Worm (Caenorhabditis elegans) whole organism, late embryonic: ENCODE results near the gene Y48G9A.11.
"Not testable (repeated sequence)": the region's sequence is repeated elsewhere in the genome, so short reads cannot be mapped to it uniquely, and the experiment has no call there.

Experiments used
- F13H6.1 ChIP-seq: sonication (generic microtip); optimal IDR thresholded peaks from 2 replicates; lab custom pipeline; 2016; ENCODE audit warnings: missing genetic modification characterization, missing compliant biosample characterization
- K02D7.2 ChIP-seq: sonication (generic microtip); optimal IDR thresholded peaks from 2 replicates; lab custom pipeline; 2017; ENCODE audit warnings: mild to moderate bottlenecking, missing genetic modification characterization, missing compliant biosample characterization
- T23F11.4 ChIP-seq: fragments of 200-800 bp; sonication (Bioruptor generic); optimal IDR thresholded peaks from 2 replicates; lab custom pipeline; 2018; ENCODE audit warnings: mild to moderate bottlenecking, missing genetic modification characterization, missing compliant biosample characterization
- Y22D7AL.16 ChIP-seq: sonication (generic microtip); optimal IDR thresholded peaks from 2 replicates; lab custom pipeline; 2016; ENCODE audit warnings: missing genetic modification characterization, missing compliant biosample characterization
- ama-1 ChIP-seq: fragments of 150-350 bp; optimal IDR thresholded peaks from 2 replicates; lab custom pipeline; 2014
- ceh-14 ChIP-seq: sonication (generic microtip); optimal IDR thresholded peaks from 2 replicates; lab custom pipeline; 2016; ENCODE audit warnings: missing genotype, missing genetic modification characterization, missing compliant biosample characterization
- ceh-19 ChIP-seq: fragments of 200-800 bp; sonication (Bioruptor generic); optimal IDR thresholded peaks from 2 replicates; lab custom pipeline; 2018; ENCODE audit warnings: mild to moderate bottlenecking, missing genetic modification characterization, missing compliant biosample characterization
- ceh-2 ChIP-seq: sonication (generic microtip); optimal IDR thresholded peaks from 2 replicates; lab custom pipeline; 2016; ENCODE audit warnings: missing genotype, missing genetic modification characterization, missing compliant biosample characterization
- ceh-22 ChIP-seq: sonication (generic microtip); optimal IDR thresholded peaks from 2 replicates; lab custom pipeline; 2017; ENCODE audit warnings: missing biosample characterization, missing genetic modification characterization
- ceh-24 ChIP-seq: sonication (generic microtip); optimal IDR thresholded peaks from 2 replicates; lab custom pipeline; 2016; ENCODE audit warnings: mild to moderate bottlenecking, missing genetic modification characterization, missing compliant biosample characterization
- ceh-34 ChIP-seq: sonication (generic microtip); optimal IDR thresholded peaks from 2 replicates; lab custom pipeline; 2016; ENCODE audit warnings: mild to moderate bottlenecking, missing genetic modification characterization, missing compliant biosample characterization
- ceh-45 ChIP-seq: fragments of 200-800 bp; sonication (Bioruptor generic); IDR thresholded peaks from 2 replicates; pipeline ENCODE4 v1.3.6; 2022; ENCODE audit warnings: missing genetic modification reagents, missing genetic modification characterization, missing compliant biosample characterization
- ceh-9 ChIP-seq: sonication (generic microtip); optimal IDR thresholded peaks from 2 replicates; lab custom pipeline; 2016; ENCODE audit warnings: mild to moderate bottlenecking, missing genetic modification characterization, inconsistent platforms, missing compliant biosample characterization
- che-1 ChIP-seq: sonication (generic microtip); optimal IDR thresholded peaks from 2 replicates; lab custom pipeline; 2016; ENCODE audit warnings: mild to moderate bottlenecking, missing genetic modification characterization, missing compliant biosample characterization
- dve-1 ChIP-seq: sonication (generic microtip); optimal IDR thresholded peaks from 2 replicates; lab custom pipeline; 2017; ENCODE audit warnings: antibody characterized with exemption, mild to moderate bottlenecking, missing genetic modification characterization, missing compliant biosample characterization
- elt-2 ChIP-seq: sonication (generic microtip); optimal IDR thresholded peaks from 2 replicates; lab custom pipeline; 2016; ENCODE audit warnings: missing genetic modification reagents, missing genetic modification characterization, missing compliant biosample characterization
- elt-4 ChIP-seq: sonication (generic microtip); optimal IDR thresholded peaks from 2 replicates; lab custom pipeline; 2016; ENCODE audit warnings: missing genetic modification characterization, missing compliant biosample characterization
- ets-4 ChIP-seq: sonication (generic microtip); optimal IDR thresholded peaks from 2 replicates; lab custom pipeline; 2016; ENCODE audit warnings: missing genetic modification characterization, missing compliant biosample characterization
- gmeb-2 ChIP-seq: sonication (generic microtip); optimal IDR thresholded peaks from 2 replicates; lab custom pipeline; 2016; ENCODE audit warnings: missing genetic modification characterization, inconsistent platforms, missing compliant biosample characterization
- hlh-15 ChIP-seq: sonication (generic microtip); optimal IDR thresholded peaks from 2 replicates; lab custom pipeline; 2016; ENCODE audit warnings: missing genetic modification characterization, missing compliant biosample characterization
- lim-6 ChIP-seq: sonication (generic microtip); optimal IDR thresholded peaks from 2 replicates; lab custom pipeline; 2016; ENCODE audit warnings: missing genetic modification characterization, missing compliant biosample characterization
- madf-2 ChIP-seq: sonication (generic microtip); optimal IDR thresholded peaks from 2 replicates; lab custom pipeline; 2017; ENCODE audit warnings: missing genetic modification characterization, missing compliant biosample characterization
- nhr-232 ChIP-seq: sonication (generic microtip); optimal IDR thresholded peaks from 2 replicates; lab custom pipeline; 2016; ENCODE audit warnings: missing genetic modification characterization, missing compliant biosample characterization
- npax-4 ChIP-seq: sonication (generic microtip); optimal IDR thresholded peaks from 2 replicates; lab custom pipeline; 2016; ENCODE audit warnings: missing genetic modification characterization, missing compliant biosample characterization
- pag-3 ChIP-seq: sonication (generic microtip); optimal IDR thresholded peaks from 2 replicates; lab custom pipeline; 2016; ENCODE audit warnings: missing compliant biosample characterization, missing genetic modification characterization, borderline replicate concordance
- pax-1 ChIP-seq: fragments of 150-350 bp; optimal IDR thresholded peaks from 2 replicates; lab custom pipeline; 2014; ENCODE audit warnings: missing biosample characterization, missing genetic modification characterization
- pha-4 ChIP-seq: fragments of 150-350 bp; optimal IDR thresholded peaks from 2 replicates; lab custom pipeline; 2018; ENCODE audit warnings: missing biosample characterization, missing genetic modification reagents, missing genetic modification characterization
- ref-2 ChIP-seq: sonication (generic microtip); optimal IDR thresholded peaks from 2 replicates; lab custom pipeline; 2016; ENCODE audit warnings: missing genetic modification characterization, missing compliant biosample characterization
- rnt-1 ChIP-seq: sonication (generic microtip); optimal IDR thresholded peaks from 2 replicates; lab custom pipeline; 2016; ENCODE audit warnings: missing genetic modification characterization, missing compliant biosample characterization
- sdc-2 ChIP-seq: sonication (generic microtip); optimal IDR thresholded peaks from 2 replicates; lab custom pipeline; 2016; ENCODE audit warnings: missing genotype, missing genetic modification characterization, missing compliant biosample characterization
- syd-9 ChIP-seq: sonication (generic microtip); optimal IDR thresholded peaks from 2 replicates; lab custom pipeline; 2016; ENCODE audit warnings: mild to moderate bottlenecking, missing genetic modification characterization, moderate library complexity, missing compliant biosample characterization
- tbx-7 ChIP-seq: sonication (generic microtip); optimal IDR thresholded peaks from 2 replicates; lab custom pipeline; 2016; ENCODE audit warnings: missing genotype, missing genetic modification characterization, missing compliant biosample characterization
- ttx-3 ChIP-seq: sonication (generic microtip); optimal IDR thresholded peaks from 2 replicates; lab custom pipeline; 2016; ENCODE audit warnings: missing genetic modification reagents, missing genetic modification characterization, missing compliant biosample characterization
- unc-3 ChIP-seq, 2 experiments: fragments of 200-800 bp in 1 of 2; sonication (Bioruptor generic) in 1 of 2; sonication (generic microtip) in 1 of 2; conservative IDR thresholded peaks in 1 of 2; optimal IDR thresholded peaks in 1 of 2; 2 replicates each; pipeline versions ENCODE4 v1.3.6 to Lab custom; 2016 to 2022; ENCODE audit warnings: missing compliant biosample characterization in 2 of 2, missing genetic modification characterization in 2 of 2, missing genetic modification reagents in 1 of 2
- unc-42 ChIP-seq: sonication (generic microtip); optimal IDR thresholded peaks from 2 replicates; lab custom pipeline; 2016; ENCODE audit warnings: missing genotype, missing genetic modification characterization, missing compliant biosample characterization
- unc-55 ChIP-seq: sonication (generic microtip); optimal IDR thresholded peaks from 2 replicates; lab custom pipeline; 2017; ENCODE audit warnings: missing biosample characterization, missing genetic modification reagents, missing genetic modification characterization
- unc-86 ChIP-seq: sonication (generic microtip); optimal IDR thresholded peaks from 2 replicates; lab custom pipeline; 2016; ENCODE audit warnings: missing genetic modification characterization, missing compliant biosample characterization

Y48G9A.11 gene

ce11 chrIII:2084829-2085228 is 31.9 kb downstream of the Y48G9A.11 start:
- TF ChIP-seq pag-3 (no peak), ceh-19 (GFP tag; lab: Kevin White, UChicago) (no peak), syd-9 (tag; lab: Kevin White, UChicago) (no peak), nhr-232 (tag; lab: Kevin White, UChicago) (no peak), pha-4 (no peak), ama-1 (lab: Kevin White, UChicago) (no peak), unc-55 (GFP tag; lab: Kevin White, UChicago) (no peak), ceh-22 (tag; lab: Kevin White, UChicago) (no peak), ceh-14 (tag; lab: Kevin White, UChicago) (no peak), elt-4 (tag; lab: Kevin White, UChicago) (no peak), rnt-1 (tag; lab: Kevin White, UChicago) (no peak), ceh-34 (tag; lab: Kevin White, UChicago) (no peak), lim-6 (tag; lab: Kevin White, UChicago) (no peak), pax-1 (tag; lab: Kevin White, UChicago) (no peak), unc-86 (tag; lab: Kevin White, UChicago) (no peak), K02D7.2 (tag; lab: Kevin White, UChicago) (no peak)

- not testable (repeated sequence) for TF ChIP-seq ref-2, syd-9, hlh-15 (tag; lab: Kevin White, UChicago)
Measured at ce11 chrIII:2082519-2082918, 34.2 kb downstream of the Y48G9A.11 start, which contains the start of gene cpt-3. cpt-3 (plus strand) TSS chrIII:2082819.

DNA sequence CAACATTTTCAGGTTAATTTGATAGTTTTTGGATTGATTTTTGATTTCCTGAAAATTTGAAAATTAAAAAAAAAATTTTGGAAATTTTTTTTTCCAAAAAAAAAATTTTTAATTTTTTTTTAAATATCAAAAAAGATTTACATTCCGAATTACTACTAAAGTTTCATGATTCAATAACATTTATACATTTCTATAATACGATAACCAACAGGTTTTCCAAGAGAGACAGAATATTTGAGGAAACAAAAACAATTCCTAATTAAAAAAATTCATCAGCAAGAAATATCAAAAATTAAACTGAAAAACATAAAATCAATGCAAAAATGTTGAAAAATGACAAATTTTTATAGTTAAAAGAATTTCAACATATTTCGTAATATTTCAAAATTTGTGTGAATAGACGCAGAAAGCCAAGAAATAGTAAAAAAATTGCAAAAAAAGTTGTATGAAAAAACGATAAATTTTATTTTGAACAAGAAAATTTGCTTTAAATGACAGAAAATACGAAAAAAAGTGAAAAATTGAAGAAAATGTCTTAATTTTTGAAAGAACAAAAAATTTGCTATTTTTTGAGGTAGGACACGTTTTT is 40.1 kb downstream of the Y48G9A.11 start, which contains the start of gene Y39A3A.4:
Y39A3A.4 (minus strand) TSS at position 51 of the 589 bp plus-strand sequence.
- TF ChIP-seq F13H6.1 (tag; lab: Kevin White, UChicago): no peak
- no peak for TF ChIP-seq madf-2 (tag; lab: Kevin White, UChicago)
- no peak for TF ChIP-seq ceh-24 (tag; lab: Kevin White, UChicago)
- no peak for TF ChIP-seq ets-4
- no peak for TF ChIP-seq ceh-45 (GFP tag; lab: Robert Waterston, UW)
- TF ChIP-seq dve-1 (tag; lab: Kevin White, UChicago): no peak
- no peak for TF ChIP-seq sdc-2 (tag; lab: Kevin White, UChicago)
- no peak for TF ChIP-seq T23F11.4 (GFP tag; lab: Kevin White, UChicago)
- no peak for TF ChIP-seq unc-86 (tag; lab: Kevin White, UChicago)
- no peak for TF ChIP-seq ceh-14 (tag; lab: Kevin White, UChicago)
- no peak for TF ChIP-seq unc-3 (GFP tag; conservative IDR thresholded peaks at IDR 0.05; lab: Robert Waterston, UW)
- no peak for TF ChIP-seq unc-3 (tag; optimal IDR thresholded peaks at IDR 0.05; lab: Kevin White, UChicago)
- no peak for TF ChIP-seq gmeb-2 (tag; lab: Kevin White, UChicago)
- TF ChIP-seq lim-6 (tag; lab: Kevin White, UChicago): no peak
- no peak for TF ChIP-seq ceh-2 (tag; lab: Kevin White, UChicago)

ce11 chrIII:2068248-2068647 is 48.4 kb downstream of the Y48G9A.11 start, which contains the start of gene Y39A3A.3:
Y39A3A.3 (minus strand) TSS chrIII:2068348.
- no peak for TF ChIP-seq gmeb-2 (tag; lab: Kevin White, UChicago)
- TF ChIP-seq ref-2 (tag; lab: Kevin White, UChicago): no peak
- no peak for TF ChIP-seq ceh-45 (GFP tag; lab: Robert Waterston, UW)
- no peak for TF ChIP-seq che-1 (tag; lab: Kevin White, UChicago)
- no peak for TF ChIP-seq unc-42 (tag; lab: Kevin White, UChicago)
- TF ChIP-seq madf-2 (tag; lab: Kevin White, UChicago): no peak
- no peak for TF ChIP-seq unc-86 (tag; lab: Kevin White, UChicago)
- TF ChIP-seq npax-4 (tag; lab: Kevin White, UChicago): no peak
- TF ChIP-seq ceh-34 (tag; lab: Kevin White, UChicago): no peak
- no peak for TF ChIP-seq ceh-2 (tag; lab: Kevin White, UChicago)
- no peak for TF ChIP-seq elt-2 (tag; lab: Kevin White, UChicago)
- no peak for TF ChIP-seq ttx-3 (tag; lab: Kevin White, UChicago)
- TF ChIP-seq tbx-7: no peak
- no peak for TF ChIP-seq Y22D7AL.16
- TF ChIP-seq dve-1 (tag; lab: Kevin White, UChicago): no peak
- no peak for TF ChIP-seq ceh-9 (tag; lab: Kevin White, UChicago)
